In genomic region chr2L:6853917-6854316, dm6 we compare ENCODE assay signal across 6 fruit fly cellular contexts.
TF ChIP-seq lines count a peak whose summit lies in the region.

No protein-coding gene starts in this region.

- TF ChIP-seq CTCF in S2 (optimal IDR thresholded peaks at IDR 0.05; lab: Kevin White, UChicago): peak; percentile 36 to 52
- peak; percentile 69 for TF ChIP-seq CTCF in whole organism, embryonic (GFP tag; optimal IDR thresholded peaks at IDR 0.05; lab: Kevin White, UChicago)

TF ChIP-seq in whole organism, adult, 20 proteins besides CTCF, POLR2A, EP300 and RAD21:
- TF ChIP-seq CG5204 (GFP tag; optimal IDR thresholded peaks at IDR 0.05; lab: Kevin White, UChicago) (no peak), bab1 (GFP tag; optimal IDR thresholded peaks at IDR 0.05; lab: Kevin White, UChicago) (peak; percentile 19), CG14711 (tag; optimal IDR thresholded peaks at IDR 0.05; lab: Kevin White, UChicago) (no peak), ovo (GFP tag; optimal IDR thresholded peaks at IDR 0.05; lab: Kevin White, UChicago) (peak; percentile 71), CG7101 (tag; optimal IDR thresholded peaks at IDR 0.05; lab: Kevin White, UChicago) (peak; percentile 6), Mnt (GFP tag; optimal IDR thresholded peaks at IDR 0.05; lab: Kevin White, UChicago) (peak; percentile 99), tj (GFP tag; optimal IDR thresholded peaks at IDR 0.05; lab: Kevin White, UChicago) (peak; percentile 61), CG1620 (GFP tag; optimal IDR thresholded peaks at IDR 0.05; lab: Kevin White, UChicago) (no peak)

TF ChIP-seq in whole organism, embryonic, 481 proteins besides CTCF, POLR2A, EP300 and RAD21 (continues in another document):
- TF ChIP-seq Atf6 (GFP tag; IDR thresholded peaks at IDR 0.05; lab: Robert Waterston, UW) (no peak), CG30020 (tag; optimal IDR thresholded peaks at IDR 0.05; lab: Kevin White, UChicago) (no peak), z (GFP tag; IDR thresholded peaks at IDR 0.05; lab: Robert Waterston, UW) (no peak), ac (GFP tag; optimal IDR thresholded peaks at IDR 0.05; lab: Kevin White, UChicago) (no peak), CG17912 (GFP tag; optimal IDR thresholded peaks at IDR 0.05; lab: Kevin White, UChicago) (peak; percentile 17), CG6175 (GFP tag; IDR thresholded peaks at IDR 0.05; lab: Robert Waterston, UW) (no peak), ind (GFP tag; optimal IDR thresholded peaks at IDR 0.05; lab: Kevin White, UChicago) (no peak), B-H2 (GFP tag; optimal IDR thresholded peaks at IDR 0.05; lab: Kevin White, UChicago) (no peak), CG34422 (GFP tag; IDR thresholded peaks at IDR 0.05; lab: Robert Waterston, UW) (peak; percentile 94), dysf (GFP tag; IDR thresholded peaks at IDR 0.05; lab: Robert Waterston, UW) (no peak), CG11504 (tag; optimal IDR thresholded peaks at IDR 0.05; lab: Kevin White, UChicago) (no peak), Tbp (GFP tag; optimal IDR thresholded peaks at IDR 0.05; lab: Kevin White, UChicago) (no peak), fd96Cb (tag; optimal IDR thresholded peaks at IDR 0.05; lab: Kevin White, UChicago) (no peak), cas (GFP tag; IDR thresholded peaks at IDR 0.05; lab: Robert Waterston, UW) (no peak), MBD-R2 (GFP tag; IDR thresholded peaks at IDR 0.05; lab: Robert Waterston, UW) (peak; percentile 96), bbx (GFP tag; IDR thresholded peaks at IDR 0.05; lab: Robert Waterston, UW; ENCODE audit: partially characterized antibody) (0 out of 2 replicates have a peak, but pooled peaks have one; percentile 20), YL-1 (GFP tag; optimal IDR thresholded peaks at IDR 0.05; lab: Kevin White, UChicago) (peak; percentile 93), zfh2 (GFP tag; optimal IDR thresholded peaks at IDR 0.05; lab: Kevin White, UChicago) (no peak), grn (GFP tag; optimal IDR thresholded peaks at IDR 0.05; lab: Kevin White, UChicago) (no peak), CG15696 (tag; optimal IDR thresholded peaks at IDR 0.05; lab: Kevin White, UChicago) (no peak), CG3847 (GFP tag; IDR thresholded peaks at IDR 0.05; lab: Robert Waterston, UW) (peak; percentile 41; the same call in 1 of the 2 replicates)

TF ChIP-seq in whole organism, prepupa, 60 proteins besides CTCF, POLR2A, EP300 and RAD21:
- TF ChIP-seq CG31627 (GFP tag; optimal IDR thresholded peaks at IDR 0.05; lab: Kevin White, UChicago) (no peak), CG3919 (GFP tag; optimal IDR thresholded peaks at IDR 0.05; lab: Kevin White, UChicago) (no peak), dsx (GFP tag; optimal IDR thresholded peaks at IDR 0.05; lab: Kevin White, UChicago; ENCODE audit: poor library complexity, severe bottlenecking) (peak; percentile 98), CG15336 (GFP tag; IDR thresholded peaks at IDR 0.05; lab: Robert Waterston, UW) (no peak), Hr4 (GFP tag; optimal IDR thresholded peaks at IDR 0.05; lab: Kevin White, UChicago) (no peak), CG1621 (tag; optimal IDR thresholded peaks at IDR 0.05; lab: Kevin White, UChicago) (peak; percentile 100), CG9139 (GFP tag; optimal IDR thresholded peaks at IDR 0.05; lab: Kevin White, UChicago) (no peak), CG10631 (GFP tag; optimal IDR thresholded peaks at IDR 0.05; lab: Kevin White, UChicago) (no peak), CG11762 (GFP tag; optimal IDR thresholded peaks at IDR 0.05; lab: Kevin White, UChicago; ENCODE audit: insufficient read depth) (no peak), spab (GFP tag; optimal IDR thresholded peaks at IDR 0.05; lab: Kevin White, UChicago) (no peak), pdm3 (GFP tag; optimal IDR thresholded peaks at IDR 0.05; lab: Kevin White, UChicago) (no peak), Sox102F (GFP tag; optimal IDR thresholded peaks at IDR 0.05; lab: Kevin White, UChicago) (no peak), CG11294 (GFP tag; IDR thresholded peaks at IDR 0.05; lab: Robert Waterston, UW) (no peak)

TF ChIP-seq in whole organism, pupa, 21 proteins besides CTCF, POLR2A, EP300 and RAD21:
- TF ChIP-seq gl (tag; optimal IDR thresholded peaks at IDR 0.05; lab: Kevin White, UChicago) (no peak), Ets98B (GFP tag; IDR thresholded peaks at IDR 0.05; lab: Robert Waterston, UW) (no peak), fd96Ca (GFP tag; IDR thresholded peaks at IDR 0.05; lab: Robert Waterston, UW) (no peak), EcR (GFP tag; optimal IDR thresholded peaks at IDR 0.05; lab: Kevin White, UChicago) (no peak), CG9948 (tag; optimal IDR thresholded peaks at IDR 0.05; lab: Kevin White, UChicago) (no peak), CG12605 (GFP tag; IDR thresholded peaks at IDR 0.05; lab: Robert Waterston, UW) (peak; percentile 42; the same call in 1 of the 2 replicates), CG8301 (tag; optimal IDR thresholded peaks at IDR 0.05; lab: Kevin White, UChicago) (no peak), Pif1A (GFP tag; optimal IDR thresholded peaks at IDR 0.05; lab: Kevin White, UChicago) (no peak)

TF ChIP-seq in whole organism, wandering third instar larva, 38 proteins besides CTCF, POLR2A, EP300 and RAD21:
- TF ChIP-seq dmrt93B (GFP tag; optimal IDR thresholded peaks at IDR 0.05; lab: Kevin White, UChicago): no peak
- peak; percentile 69 for TF ChIP-seq Vsx2 (GFP tag; optimal IDR thresholded peaks at IDR 0.05; lab: Kevin White, UChicago; ENCODE audit: partially characterized antibody)
- peak; percentile 68 for TF ChIP-seq Myc (optimal IDR thresholded peaks at IDR 0.05; lab: Kevin White, UChicago)
